Worm (Caenorhabditis elegans) whole organism, late embryonic: ENCODE results near the gene F36G3.3.

Experiments
- F13H6.1 ChIP-seq: sonication (generic microtip); optimal IDR thresholded peaks from 2 replicates; lab custom pipeline; 2016; ENCODE audit warnings: missing genetic modification characterization, missing compliant biosample characterization
- T23F11.4 ChIP-seq: fragments of 200-800 bp; sonication (Bioruptor generic); optimal IDR thresholded peaks from 2 replicates; lab custom pipeline; 2018; ENCODE audit warnings: mild to moderate bottlenecking, missing genetic modification characterization, missing compliant biosample characterization
- elt-2 ChIP-seq: sonication (generic microtip); optimal IDR thresholded peaks from 2 replicates; lab custom pipeline; 2016; ENCODE audit warnings: missing genetic modification reagents, missing genetic modification characterization, missing compliant biosample characterization
- hlh-13 ChIP-seq: fragments of 200-800 bp; sonication (Bioruptor generic); optimal IDR thresholded peaks from 2 replicates; lab custom pipeline; 2018; ENCODE audit warnings: mild to moderate bottlenecking, missing genetic modification characterization, missing compliant biosample characterization
- mec-3 ChIP-seq: sonication (generic microtip); optimal IDR thresholded peaks from 2 replicates; lab custom pipeline; 2016; ENCODE audit warnings: borderline replicate concordance, missing genetic modification characterization, missing compliant biosample characterization
- nhr-11 ChIP-seq: fragments of 150-350 bp; optimal IDR thresholded peaks from 2 replicates; lab custom pipeline; 2014; ENCODE audit warnings: missing biosample characterization, missing genetic modification characterization

- TF ChIP-seq nhr-11 (no peak), mec-3 (tag; lab: Kevin White, UChicago) (no peak), T23F11.4 (GFP tag; lab: Kevin White, UChicago) (no peak), hlh-13 (GFP tag; lab: Kevin White, UChicago) (no peak), elt-2 (no peak), F13H6.1 (tag; lab: Kevin White, UChicago) (no peak)
Observed at ce11 chrX:9754537-9754936, 44.1 kb upstream of the F36G3.3 start.
